Fruit fly (Drosophila melanogaster) whole organism, larva: Measurements from ENCODE around the gene yata.

Experiments
- noc ChIP-seq: fragments of 200-800 bp; sonication (Bioruptor generic); optimal IDR thresholded peaks from 3 replicates; lab custom pipeline; 2019; ENCODE audit warnings: missing biosample characterization, mild to moderate bottlenecking, missing genetic modification characterization, moderate library complexity

The yata gene

dm6 chr3R:29778139-29778984, 29.3 kb downstream of the yata start:
- no peak for TF ChIP-seq noc (tag; lab: Kevin White, UChicago)

dm6 chr3R:29778985-29779298, 29.9 kb downstream of the yata start:
- peak; percentile 63 for TF ChIP-seq noc (tag; lab: Kevin White, UChicago)

dm6 chr3R:29780402-29781029, 31.5 kb downstream of the yata start, which contains the start of gene fig:
TSS of gene fig (minus strand) at chr3R:29780452.
- TF ChIP-seq noc (tag; lab: Kevin White, UChicago), result no peak

dm6 chr3R:29781874-29782273, 32.9 kb downstream of the yata start:
- no peak for TF ChIP-seq noc (tag; lab: Kevin White, UChicago)

dm6 chr3R:29782367-29782766, 33.3 kb downstream of the yata start:
- TF ChIP-seq noc (tag; lab: Kevin White, UChicago), result peak; percentile 82

- no peak for TF ChIP-seq noc (tag; lab: Kevin White, UChicago)
Observed at dm6 chr3R:29783210-29783609, 34.2 kb downstream of the yata start.

dm6 chr3R:29785242-29785641, 36.2 kb downstream of the yata start:
- no peak for TF ChIP-seq noc (tag; lab: Kevin White, UChicago)

- no peak for TF ChIP-seq noc (tag; lab: Kevin White, UChicago)
Observed at dm6 chr3R:29786016-29786996, 37.3 kb downstream of the yata start.

- no peak for TF ChIP-seq noc (tag; lab: Kevin White, UChicago)
Observed at dm6 chr3R:29787891-29788549, 39.0 kb downstream of the yata start.

- no peak for TF ChIP-seq noc (tag; lab: Kevin White, UChicago)
Observed at dm6 chr3R:29790183-29790582, 41.2 kb downstream of the yata start.

- TF ChIP-seq noc (tag; lab: Kevin White, UChicago), result no peak
Observed at dm6 chr3R:29794161-29794882, 45.3 kb downstream of the yata start, which contains the start of gene sro. TSS of gene sro (plus strand) at chr3R:29794597.

dm6 chr3R:29797183-29797582, 48.2 kb downstream of the yata start:
- TF ChIP-seq noc (tag; lab: Kevin White, UChicago), result no peak

dm6 chr3R:29798966-29799680, 50.1 kb downstream of the yata start, which contains the start of the genes Rnb and Drice:
TSS of gene Rnb (minus strand) at chr3R:29799354.
TSS of gene Drice (plus strand) at chr3R:29799658.
- TF ChIP-seq noc (tag; lab: Kevin White, UChicago), result peak; percentile 45

dm6 chr3R:29799681-29800028, 50.6 kb downstream of the yata start:
- TF ChIP-seq noc (tag; lab: Kevin White, UChicago), result no peak
